Worm (Caenorhabditis elegans) whole organism, early embryonic: ENCODE data around the gene F14D7.18.

ENCODE experiments used
- F13C5.2 ChIP-seq: sonication (generic microtip); optimal IDR thresholded peaks from 2 replicates; lab custom pipeline; 2017; ENCODE audit warnings: mild to moderate bottlenecking, missing genetic modification characterization, inconsistent platforms, missing compliant biosample characterization
- ama-1 ChIP-seq: fragments of 150-350 bp; optimal IDR thresholded peaks from 2 replicates; lab custom pipeline; 2014
- ceh-13 ChIP-seq: fragments of 200-800 bp; sonication (Bioruptor generic); optimal IDR thresholded peaks from 2 replicates; lab custom pipeline; 2018; ENCODE audit warnings: mild to moderate bottlenecking, missing genetic modification characterization, missing compliant biosample characterization
- ets-7 ChIP-seq: sonication (generic microtip); optimal IDR thresholded peaks from 2 replicates; lab custom pipeline; 2016; ENCODE audit warnings: missing genotype, missing genetic modification characterization, missing compliant biosample characterization
- hmg-4 ChIP-seq: fragments of 200-800 bp; sonication (Bioruptor generic); optimal IDR thresholded peaks from 2 replicates; lab custom pipeline; 2018; ENCODE audit warnings: mild to moderate bottlenecking, missing genetic modification characterization, missing compliant biosample characterization
- hnd-1 ChIP-seq: sonication (generic microtip); optimal IDR thresholded peaks from 2 replicates; lab custom pipeline; 2016; ENCODE audit warnings: missing genetic modification characterization, missing compliant biosample characterization
- tra-4 ChIP-seq: sonication (generic microtip); optimal IDR thresholded peaks from 2 replicates; lab custom pipeline; 2017; ENCODE audit warnings: missing genetic modification characterization, missing compliant biosample characterization

DNA sequence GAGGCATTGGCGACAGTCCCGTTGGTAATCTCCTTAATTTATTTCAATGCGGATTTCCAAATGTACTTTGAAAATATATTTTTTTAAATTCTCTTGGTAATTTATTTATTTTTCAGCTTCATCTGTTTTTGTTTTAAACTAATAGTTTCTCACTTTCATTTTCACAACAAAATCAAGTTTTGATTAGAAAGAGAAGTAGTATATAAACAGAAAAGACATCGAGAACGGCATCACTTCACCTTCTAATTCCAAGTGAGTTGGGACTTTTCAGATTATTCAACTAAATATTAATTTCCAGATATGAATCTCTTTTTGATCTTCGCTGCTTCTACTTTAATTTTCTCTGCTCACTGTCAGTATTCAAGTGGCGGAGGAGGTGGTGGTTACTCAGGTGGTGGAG lies 29.7 kb upstream of the F14D7.18 start, which contains the start of gene F47B8.14:
- TF ChIP-seq ceh-13 (GFP tag; lab: Kevin White, UChicago) (no peak), hmg-4 (GFP tag; lab: Kevin White, UChicago) (no peak), ama-1 (lab: Kevin White, UChicago) (no peak), tra-4 (tag; lab: Kevin White, UChicago) (no peak), F13C5.2 (no peak), ets-7 (tag; lab: Kevin White, UChicago) (no peak), hnd-1 (tag; lab: Kevin White, UChicago) (no peak)
